Fruit fly (Drosophila melanogaster): ENCODE results near the gene CG44153.

DNA sequence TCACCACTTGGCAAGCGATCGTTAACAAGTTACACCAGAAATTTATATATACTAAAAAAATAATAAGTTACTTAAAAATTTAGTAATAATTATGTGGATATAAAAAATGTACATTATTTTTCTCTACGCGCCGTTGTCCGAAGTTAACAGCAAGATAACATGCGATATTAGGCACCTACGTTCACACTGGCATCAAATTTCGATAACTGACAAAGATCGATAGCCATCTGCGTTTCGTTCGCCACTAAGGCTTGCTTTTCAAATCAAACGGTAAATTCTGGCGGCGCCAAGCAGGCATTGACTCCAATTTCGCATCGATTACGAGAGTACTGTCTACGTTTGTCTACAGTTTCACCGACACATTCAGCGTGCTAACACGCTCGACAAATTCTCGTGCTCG, 123.4 kb downstream of the CG44153 start, which contains the start of gene Pen:
- TF ChIP-seq Myc (optimal IDR thresholded peaks at IDR 0.05) (no peak), h (optimal IDR thresholded peaks at IDR 0.05) (no peak), psq (optimal IDR thresholded peaks at IDR 0.05) (no peak), Sin3A (optimal IDR thresholded peaks at IDR 0.05) (no peak)
